Fruit fly (Drosophila melanogaster) whole organism, embryonic: ENCODE data around the gene Jhbp16.

Source experiments
- C15 ChIP-seq: fragments of 200-800 bp; sonication (Bioruptor generic); IDR thresholded peaks from 3 replicates; pipeline ENCODE4 v1.3.6; 2022; ENCODE audit warnings: missing biosample characterization, missing genetic modification characterization
- CG10147 ChIP-seq: fragments of 200-800 bp; sonication (Bioruptor generic); optimal IDR thresholded peaks from 2 replicates; lab custom pipeline; 2019; ENCODE audit warnings: missing biosample characterization, mild to moderate bottlenecking, missing genetic modification characterization, moderate library complexity
- CG10959 ChIP-seq: fragments of 200-800 bp; sonication (Bioruptor generic); IDR thresholded peaks from 2 replicates; pipeline ENCODE4 v1.3.6; 2022; ENCODE audit warnings: missing biosample characterization, missing genetic modification characterization
- CG11085 ChIP-seq: fragments of 200-800 bp; sonication (Bioruptor generic); IDR thresholded peaks from 2 replicates; pipeline ENCODE4 v1.3.6; 2022; ENCODE audit warnings: missing biosample characterization, missing genetic modification characterization
- CG14860 ChIP-seq: fragments of 200-800 bp; sonication (Bioruptor generic); IDR thresholded peaks from 3 replicates; pipeline ENCODE4 v1.3.6; 2022; ENCODE audit warnings: missing biosample characterization, missing genetic modification characterization; ENCODE audit not compliant: partially characterized antibody
- CG15011 ChIP-seq: fragments of 200-800 bp; sonication (Bioruptor generic); optimal IDR thresholded peaks from 3 replicates; lab custom pipeline; 2018; ENCODE audit warnings: missing biosample characterization, mild to moderate bottlenecking, missing genetic modification characterization
- CG16863 ChIP-seq: fragments of 200-800 bp; sonication (Bioruptor generic); optimal IDR thresholded peaks from 3 replicates; lab custom pipeline; 2016; ENCODE audit warnings: missing biosample characterization, missing genetic modification characterization
- CG17829 ChIP-seq: fragments of 200-800 bp; optimal IDR thresholded peaks from 2 replicates; lab custom pipeline; 2019; ENCODE audit warnings: missing biosample characterization, mild to moderate bottlenecking, missing genetic modification characterization, moderate library complexity
- CG18262 ChIP-seq: fragments of 200-800 bp; optimal IDR thresholded peaks from 3 replicates; lab custom pipeline; 2019; ENCODE audit warnings: missing biosample characterization, mild to moderate bottlenecking, missing genetic modification characterization, moderate library complexity
- CG31365 ChIP-seq: fragments of 200-800 bp; sonication (Bioruptor generic); optimal IDR thresholded peaks from 2 replicates; lab custom pipeline; 2018; ENCODE audit warnings: missing biosample characterization, mild to moderate bottlenecking, missing genetic modification characterization
- CG31441 ChIP-seq: fragments of 200-800 bp; sonication (Bioruptor generic); IDR thresholded peaks from 2 replicates; pipeline ENCODE4 v1.3.6; 2022; ENCODE audit warnings: missing biosample characterization, missing genetic modification characterization
- CG32532 ChIP-seq: fragments of 200-800 bp; sonication (Bioruptor generic); IDR thresholded peaks from 2 replicates; pipeline ENCODE4 v1.3.6; 2022; ENCODE audit warnings: missing biosample characterization, missing genetic modification characterization
- CG33557 ChIP-seq: fragments of 200-800 bp; sonication (Bioruptor generic); optimal IDR thresholded peaks from 2 replicates; lab custom pipeline; 2019; ENCODE audit warnings: missing biosample characterization, mild to moderate bottlenecking, missing genetic modification characterization, moderate library complexity
- CG4730 ChIP-seq: fragments of 200-800 bp; sonication (Bioruptor generic); IDR thresholded peaks from 2 replicates; pipeline ENCODE4 v1.3.6; 2022; ENCODE audit warnings: missing biosample characterization, missing genetic modification characterization
- CG5180 ChIP-seq: fragments of 200-800 bp; sonication (Bioruptor generic); optimal IDR thresholded peaks from 3 replicates; lab custom pipeline; 2017; ENCODE audit warnings: missing biosample characterization, missing genetic modification characterization, mild to moderate bottlenecking, moderate library complexity, missing genetic modification reagents
- CG6175 ChIP-seq: fragments of 200-800 bp; sonication (Bioruptor generic); IDR thresholded peaks from 3 replicates; pipeline ENCODE4 v1.3.6; 2022; ENCODE audit warnings: missing biosample characterization, missing genetic modification characterization
- CG6765 ChIP-seq: fragments of 200-800 bp; sonication (Bioruptor generic); optimal IDR thresholded peaks from 3 replicates; lab custom pipeline; 2017; ENCODE audit warnings: missing biosample characterization, mild to moderate bottlenecking, missing genetic modification characterization
- CG7556 ChIP-seq: fragments of 200-800 bp; sonication (Bioruptor generic); optimal IDR thresholded peaks from 2 replicates; lab custom pipeline; 2017; ENCODE audit warnings: missing biosample characterization, mild to moderate bottlenecking, missing genetic modification characterization
- CkIIα-i1 ChIP-seq: fragments of 200-800 bp; sonication (Bioruptor generic); IDR thresholded peaks from 2 replicates; pipeline ENCODE4 v1.3.6; 2022; ENCODE audit warnings: missing biosample characterization, missing genetic modification characterization
- Dref ChIP-seq: fragments of 200-800 bp; sonication (Bioruptor generic); IDR thresholded peaks from 2 replicates; pipeline ENCODE4 v1.3.6; 2022; ENCODE audit warnings: missing biosample characterization, missing genetic modification characterization
- Ets97D ChIP-seq: fragments of 200-800 bp; sonication (Bioruptor generic); optimal IDR thresholded peaks from 3 replicates; lab custom pipeline; 2016; ENCODE audit warnings: missing biosample characterization, missing genetic modification characterization
- Fer3 ChIP-seq: fragments of 200-800 bp; sonication (Bioruptor generic); optimal IDR thresholded peaks from 2 replicates; lab custom pipeline; 2018; ENCODE audit warnings: missing biosample characterization, mild to moderate bottlenecking, missing genetic modification characterization, moderate library complexity
- HLH3B ChIP-seq: fragments of 200-800 bp; sonication (Bioruptor generic); IDR thresholded peaks from 2 replicates; pipeline ENCODE4 v1.3.6; 2022; ENCODE audit warnings: missing biosample characterization, missing genetic modification characterization
- Hand ChIP-seq: fragments of 200-800 bp; sonication (Bioruptor generic); optimal IDR thresholded peaks from 2 replicates; lab custom pipeline; 2017; ENCODE audit warnings: mild to moderate bottlenecking, missing biosample characterization, missing genetic modification reagents, missing genetic modification characterization
- Hmr ChIP-seq: fragments of 200-800 bp; sonication (Bioruptor generic); optimal IDR thresholded peaks from 3 replicates; lab custom pipeline; 2017; ENCODE audit warnings: mild to moderate bottlenecking, missing biosample characterization, missing genetic modification reagents, missing genetic modification characterization
- Hr78 ChIP-seq, 2 experiments: fragments of 200-800 bp in 1 of 2; fragments of >200 bp in 1 of 2; sonication (Bioruptor generic) in 1 of 2; optimal IDR thresholded peaks; 2 replicates each; lab custom pipeline; 2017 to 2019; ENCODE audit warnings: missing biosample characterization in 2 of 2, missing genetic modification characterization in 2 of 2, mild to moderate bottlenecking in 1 of 2, moderate library complexity in 1 of 2
- Lpt ChIP-seq: fragments of >200 bp; optimal IDR thresholded peaks from 2 replicates; lab custom pipeline; 2018; ENCODE audit warnings: missing biosample characterization, missing genetic modification characterization
- MBD-R2 ChIP-seq: fragments of 200-800 bp; sonication (Bioruptor generic); IDR thresholded peaks from 2 replicates; pipeline ENCODE4 v1.3.6; 2022; ENCODE audit warnings: missing biosample characterization, missing genetic modification characterization
- Med ChIP-seq: fragments of 200-800 bp; sonication (Bioruptor generic); peaks from one replicate; lab custom pipeline; 2016; ENCODE audit warnings: missing biosample characterization, missing genetic modification characterization, mild to moderate bottlenecking, inconsistent platforms, moderate library complexity
- Pdp1 ChIP-seq, 2 experiments: fragments of 200-800 bp; sonication (Bioruptor generic); optimal IDR thresholded peaks; 3 replicates each; lab custom pipeline; 2016; ENCODE audit warnings: missing biosample characterization in 2 of 2, missing genetic modification characterization in 2 of 2, mild to moderate bottlenecking in 1 of 2, moderate library complexity in 1 of 2
- Xrp1 ChIP-seq: fragments of 200-800 bp; sonication (Bioruptor generic); IDR thresholded peaks from 2 replicates; pipeline ENCODE4 v1.3.6; 2022; ENCODE audit warnings: missing biosample characterization, missing genetic modification characterization
- ap ChIP-seq: fragments of 200-800 bp; sonication (Bioruptor generic); IDR thresholded peaks from 2 replicates; pipeline ENCODE4 v1.3.6; 2022; ENCODE audit warnings: missing biosample characterization, missing genetic modification characterization
- ato ChIP-seq: fragments of 200-800 bp; sonication (Bioruptor generic); IDR thresholded peaks from 2 replicates; pipeline ENCODE4 v1.3.6; 2022; ENCODE audit warnings: missing biosample characterization, missing genetic modification characterization; ENCODE audit not compliant: partially characterized antibody
- cato ChIP-seq: fragments of 200-800 bp; sonication (Bioruptor generic); optimal IDR thresholded peaks from 2 replicates; lab custom pipeline; 2016; ENCODE audit warnings: missing biosample characterization, missing genetic modification characterization, borderline replicate concordance
- ci ChIP-seq: fragments of 200-800 bp; sonication (Bioruptor generic); IDR thresholded peaks from 3 replicates; pipeline ENCODE4 v1.3.6; 2022; ENCODE audit warnings: missing biosample characterization, missing genetic modification characterization
- croc ChIP-seq: fragments of 200-800 bp; sonication (Bioruptor generic); conservative IDR thresholded peaks from 3 replicates; pipeline ENCODE4 v1.3.6; 2022; ENCODE audit warnings: missing biosample characterization, missing genetic modification characterization
- dm ChIP-seq: fragments of 200-800 bp; sonication (Bioruptor generic); optimal IDR thresholded peaks from 3 replicates; lab custom pipeline; 2016; ENCODE audit warnings: missing biosample characterization, missing genetic modification characterization
- dpn ChIP-seq, 2 experiments: fragments of 200-800 bp; sonication (Bioruptor generic); optimal IDR thresholded peaks; 3 replicates each; lab custom pipeline; 2016; ENCODE audit warnings: missing biosample characterization in 2 of 2, missing genetic modification characterization in 2 of 2
- fru ChIP-seq: fragments of >200 bp; optimal IDR thresholded peaks from 2 replicates; lab custom pipeline; 2017
- grau ChIP-seq: fragments of 200-800 bp; optimal IDR thresholded peaks from 3 replicates; lab custom pipeline; 2019; ENCODE audit warnings: missing biosample characterization, mild to moderate bottlenecking, missing genetic modification characterization, moderate library complexity
- grn ChIP-seq: fragments of 200-800 bp; sonication (Bioruptor generic); optimal IDR thresholded peaks from 3 replicates; lab custom pipeline; 2017; ENCODE audit warnings: missing biosample characterization, missing genetic modification characterization
- her ChIP-seq: fragments of 200-800 bp; sonication (Bioruptor generic); optimal IDR thresholded peaks from 2 replicates; lab custom pipeline; 2016; ENCODE audit warnings: missing biosample characterization, missing genetic modification characterization
- jing ChIP-seq: fragments of 200-800 bp; sonication (Bioruptor generic); optimal IDR thresholded peaks from 2 replicates; lab custom pipeline; 2018; ENCODE audit warnings: missing biosample characterization, mild to moderate bottlenecking, missing genetic modification characterization
- nom ChIP-seq: fragments of 200-800 bp; sonication (Bioruptor generic); optimal IDR thresholded peaks from 2 replicates; lab custom pipeline; 2017; ENCODE audit warnings: missing biosample characterization, missing genetic modification characterization, mild to moderate bottlenecking, moderate library complexity, missing genetic modification reagents
- otp ChIP-seq: fragments of 200-800 bp; sonication (Bioruptor generic); IDR thresholded peaks from 3 replicates; pipeline ENCODE4, ENCODE4 v1.3.6; 2022; ENCODE audit warnings: missing biosample characterization, missing genetic modification characterization
- rib ChIP-seq: fragments of 200-800 bp; sonication (Bioruptor generic); IDR thresholded peaks from 2 replicates; pipeline ENCODE4 v1.3.6; 2022; ENCODE audit warnings: missing biosample characterization, missing genetic modification characterization
- salm ChIP-seq: fragments of 200-800 bp; sonication (Bioruptor generic); optimal IDR thresholded peaks from 2 replicates; lab custom pipeline; 2018; ENCODE audit warnings: missing biosample characterization, mild to moderate bottlenecking, missing genetic modification characterization
- seq ChIP-seq: fragments of 200-800 bp; sonication (Bioruptor generic); IDR thresholded peaks from 2 replicates; pipeline ENCODE4 v1.3.6; 2022; ENCODE audit warnings: missing biosample characterization, missing genetic modification characterization
- sisA ChIP-seq: fragments of 200-800 bp; sonication (Bioruptor generic); IDR thresholded peaks from 2 replicates; pipeline ENCODE4 v1.3.6; 2022; ENCODE audit warnings: missing biosample characterization, missing genetic modification characterization
- slp2 ChIP-seq: fragments of 200-800 bp; sonication (Bioruptor generic); optimal IDR thresholded peaks from 2 replicates; lab custom pipeline; 2016; ENCODE audit warnings: missing biosample characterization, missing genetic modification characterization
- zen ChIP-seq: fragments of 200-800 bp; sonication (Bioruptor generic); optimal IDR thresholded peaks from 3 replicates; lab custom pipeline; 2018; ENCODE audit warnings: missing biosample characterization, mild to moderate bottlenecking, missing genetic modification characterization, moderate library complexity

The Jhbp16 gene

dm6 chr3R:21662501-21663007, 1.6 kb upstream of the Jhbp16 start, which contains the start of gene Archease (continued):
- TF ChIP-seq Hr78 (GFP tag; optimal IDR thresholded peaks at IDR 0.05; lab: Kevin White, UChicago) (no peak), Med (GFP tag; lab: Kevin White, UChicago) (peak; percentile 86), Ets97D (GFP tag; lab: Kevin White, UChicago) (peak; percentile 84), ci (GFP tag; lab: Robert Waterston, UW) (peak; percentile 54; the same call in 2 of the 3 replicates), sisA (GFP tag; lab: Robert Waterston, UW) (no peak), CG5180 (GFP tag; lab: Kevin White, UChicago) (peak; percentile 20), zen (tag; lab: Kevin White, UChicago) (peak; percentile 3), CG18262 (tag; lab: Kevin White, UChicago) (peak; percentile 51), ato (peak; percentile 8; the same call in 1 of the 2 replicates), grau (tag; lab: Kevin White, UChicago) (peak; percentile 70), Fer3 (peak; percentile 51), jing (GFP tag; lab: Kevin White, UChicago) (no peak), Xrp1 (GFP tag; lab: Robert Waterston, UW) (peak; percentile 72), CG15011 (GFP tag; lab: Kevin White, UChicago) (peak; percentile 26), CG31441 (GFP tag; lab: Robert Waterston, UW) (peak; percentile 64), dm (peak; percentile 47), CkIIα-i1 (no peak), CG16863 (GFP tag; lab: Kevin White, UChicago) (no peak), otp (GFP tag; lab: Robert Waterston, UW) (no peak), grn (GFP tag; lab: Kevin White, UChicago) (peak; percentile 11), CG32532 (GFP tag; lab: Robert Waterston, UW) (peak; percentile 80), Dref (no peak), ap (GFP tag; lab: Robert Waterston, UW) (no peak), her (GFP tag; lab: Kevin White, UChicago) (peak; percentile 31), CG7556 (peak; percentile 54), croc (GFP tag; lab: Robert Waterston, UW) (no peak), CG31365 (tag; lab: Kevin White, UChicago) (peak; percentile 42), Hand (GFP tag; lab: Kevin White, UChicago) (peak; percentile 55), rib (GFP tag; lab: Robert Waterston, UW) (0 out of 2 replicates have a peak, but pooled peaks have one; percentile 11), CG14860 (GFP tag; lab: Robert Waterston, UW) (no peak), seq (GFP tag; lab: Robert Waterston, UW) (0 out of 2 replicates have a peak, but pooled peaks have one; percentile 38), fru (lab: Kevin White, UChicago) (no peak), CG11085 (GFP tag; lab: Robert Waterston, UW) (no peak), CG10959 (GFP tag; lab: Robert Waterston, UW) (no peak), cato (GFP tag; lab: Kevin White, UChicago) (no peak), CG17829 (tag; lab: Kevin White, UChicago) (peak; percentile 67), C15 (GFP tag; lab: Robert Waterston, UW) (0 out of 3 replicates have a peak, but pooled peaks have one; percentile 11), CG10147 (GFP tag; lab: Kevin White, UChicago) (peak; percentile 42), salm (tag; lab: Kevin White, UChicago) (peak; percentile 37), nom (GFP tag; lab: Kevin White, UChicago) (peak; percentile 73), dpn (GFP tag; optimal IDR thresholded peaks at IDR 0.05; lab: Kevin White, UChicago) (peak; percentile 21 to 60), MBD-R2 (GFP tag; lab: Robert Waterston, UW) (peak; percentile 61), HLH3B (GFP tag; lab: Robert Waterston, UW) (no peak; the same call in 1 of the 2 replicates), CG4730 (GFP tag; lab: Robert Waterston, UW) (no peak), Pdp1 (GFP tag; optimal IDR thresholded peaks at IDR 0.05; lab: Kevin White, UChicago) (peak in 1 of 2 experiments; percentile 4), CG33557 (peak; percentile 28), slp2 (GFP tag; lab: Kevin White, UChicago) (peak; percentile 16), Lpt (GFP tag; lab: Kevin White, UChicago) (no peak), CG6175 (GFP tag; lab: Robert Waterston, UW) (no peak), CG6765 (GFP tag; lab: Kevin White, UChicago) (peak; percentile 65), Hmr (peak; percentile 68)
